Worm (Caenorhabditis elegans) whole organism, midembryonic: ENCODE results near the gene egl-36.

Experiments used
- T22C8.4 ChIP-seq: fragments of 200-800 bp; sonication (Bioruptor generic); IDR thresholded peaks from 2 replicates; pipeline ENCODE4 v1.3.6; 2022; ENCODE audit warnings: missing genetic modification characterization, missing compliant biosample characterization
- cog-1 ChIP-seq: sonication (generic microtip); optimal IDR thresholded peaks from 2 replicates; lab custom pipeline; 2016; ENCODE audit warnings: missing genetic modification characterization, missing compliant biosample characterization
- flt-1 ChIP-seq: fragments of 200-800 bp; sonication (Bioruptor generic); IDR thresholded peaks from 2 replicates; pipeline ENCODE4 v1.3.6; 2022; ENCODE audit warnings: missing genetic modification characterization, missing compliant biosample characterization
- klf-2 ChIP-seq: fragments of 200-800 bp; sonication (Bioruptor generic); conservative IDR thresholded peaks from 2 replicates; pipeline ENCODE4 v1.3.6; 2022; ENCODE audit warnings: missing genetic modification reagents, missing genetic modification characterization, missing compliant biosample characterization
- med-1 ChIP-seq: sonication (generic microtip); optimal IDR thresholded peaks from 2 replicates; lab custom pipeline; 2017; ENCODE audit warnings: missing genetic modification characterization, mild to moderate bottlenecking, missing compliant biosample characterization, antibody characterized with exemption, missing genetic modification reagents; ENCODE audit not compliant: insufficient read depth
- ref-1 ChIP-seq: fragments of 200-800 bp; sonication (Bioruptor generic); conservative IDR thresholded peaks from 2 replicates; pipeline ENCODE4 v1.3.6; 2022; ENCODE audit warnings: missing genetic modification reagents, missing genetic modification characterization, missing compliant biosample characterization
- tab-1 ChIP-seq: fragments of 200-800 bp; sonication (Bioruptor generic); IDR thresholded peaks from 2 replicates; pipeline ENCODE4 v1.3.6; 2022; ENCODE audit warnings: missing genetic modification characterization, missing compliant biosample characterization
- ztf-23 ChIP-seq: fragments of 200-800 bp; sonication (Bioruptor generic); IDR thresholded peaks from 2 replicates; pipeline ENCODE4 v1.3.6; 2022; ENCODE audit warnings: missing genetic modification reagents, missing genetic modification characterization, missing compliant biosample characterization
- ztf-29 ChIP-seq: fragments of 200-800 bp; sonication (Bioruptor generic); IDR thresholded peaks from 2 replicates; pipeline ENCODE4 v1.3.6; 2022; ENCODE audit warnings: missing genetic modification reagents, missing genetic modification characterization, missing compliant biosample characterization

The egl-36 gene

ce11 chrX:10734026-10734425 lies at the start of gene egl-36:
Gene egl-36, plus strand, starts transcription at chrX:10734326.
- TF ChIP-seq tab-1 (GFP tag; lab: Robert Waterston, UW), result no peak
- TF ChIP-seq ref-1 (GFP tag; lab: Robert Waterston, UW), result no peak
- TF ChIP-seq ztf-23 (GFP tag; lab: Robert Waterston, UW), result no peak
- TF ChIP-seq flt-1 (GFP tag; lab: Robert Waterston, UW), result no peak
- no peak for TF ChIP-seq med-1 (GFP tag; lab: Kevin White, UChicago)
- TF ChIP-seq cog-1, result no peak
- TF ChIP-seq T22C8.4 (GFP tag; lab: Robert Waterston, UW), result no peak
- TF ChIP-seq ztf-29, result no peak
- no peak for TF ChIP-seq klf-2 (GFP tag; lab: Robert Waterston, UW)

- TF ChIP-seq flt-1 (GFP tag; lab: Robert Waterston, UW) (no peak), med-1 (GFP tag; lab: Kevin White, UChicago) (no peak), klf-2 (GFP tag; lab: Robert Waterston, UW) (no peak), ztf-29 (no peak), ztf-23 (GFP tag; lab: Robert Waterston, UW) (no peak), cog-1 (no peak)
Measured at ce11 chrX:10684533-10684932, 49.6 kb upstream of the egl-36 start.

ce11 chrX:10686487-10686886 lies 47.6 kb upstream of the egl-36 start:
- no peak for TF ChIP-seq ztf-29
- no peak for TF ChIP-seq ref-1 (GFP tag; lab: Robert Waterston, UW)
- TF ChIP-seq flt-1 (GFP tag; lab: Robert Waterston, UW), result no peak
- TF ChIP-seq tab-1 (GFP tag; lab: Robert Waterston, UW), result no peak
- TF ChIP-seq med-1 (GFP tag; lab: Kevin White, UChicago), result no peak
- TF ChIP-seq klf-2 (GFP tag; lab: Robert Waterston, UW), result no peak
- TF ChIP-seq T22C8.4 (GFP tag; lab: Robert Waterston, UW), result no peak
- no peak for TF ChIP-seq ztf-23 (GFP tag; lab: Robert Waterston, UW)

- TF ChIP-seq T22C8.4 (GFP tag; lab: Robert Waterston, UW) (no peak), ztf-23 (GFP tag; lab: Robert Waterston, UW) (no peak), tab-1 (GFP tag; lab: Robert Waterston, UW) (no peak), ztf-29 (no peak), med-1 (GFP tag; lab: Kevin White, UChicago) (no peak), flt-1 (GFP tag; lab: Robert Waterston, UW) (no peak), ref-1 (GFP tag; lab: Robert Waterston, UW) (no peak), klf-2 (GFP tag; lab: Robert Waterston, UW) (no peak), cog-1 (no peak)
Measured at ce11 chrX:10687317-10687716, 46.8 kb upstream of the egl-36 start.

- no peak for TF ChIP-seq klf-2 (GFP tag; lab: Robert Waterston, UW)
- TF ChIP-seq ztf-29, result no peak
Measured at ce11 chrX:10688311-10688710, 45.8 kb upstream of the egl-36 start.

ce11 chrX:10689729-10690128 lies 44.4 kb upstream of the egl-36 start:
- no peak for TF ChIP-seq ztf-29
- TF ChIP-seq ztf-23 (GFP tag; lab: Robert Waterston, UW), result no peak

ce11 chrX:10691232-10691631 lies 42.9 kb upstream of the egl-36 start:
- TF ChIP-seq flt-1 (GFP tag; lab: Robert Waterston, UW), result no peak

- no peak for TF ChIP-seq klf-2 (GFP tag; lab: Robert Waterston, UW)
- TF ChIP-seq T22C8.4 (GFP tag; lab: Robert Waterston, UW), result no peak
- no peak for TF ChIP-seq cog-1
- no peak for TF ChIP-seq ztf-29
- no peak for TF ChIP-seq med-1 (GFP tag; lab: Kevin White, UChicago)
- TF ChIP-seq ref-1 (GFP tag; lab: Robert Waterston, UW), result no peak
- no peak for TF ChIP-seq ztf-23 (GFP tag; lab: Robert Waterston, UW)
Measured at ce11 chrX:10691643-10692042, 42.5 kb upstream of the egl-36 start, which contains the start of gene yap-1. Gene yap-1, plus strand, starts transcription at chrX:10691943.

ce11 chrX:10692057-10692456 lies 42.1 kb upstream of the egl-36 start:
- no peak for TF ChIP-seq T22C8.4 (GFP tag; lab: Robert Waterston, UW)
- TF ChIP-seq tab-1 (GFP tag; lab: Robert Waterston, UW), result no peak
- TF ChIP-seq ztf-23 (GFP tag; lab: Robert Waterston, UW), result no peak

- TF ChIP-seq cog-1 (no peak), med-1 (GFP tag; lab: Kevin White, UChicago) (no peak), ztf-23 (GFP tag; lab: Robert Waterston, UW) (no peak), ztf-29 (no peak), flt-1 (GFP tag; lab: Robert Waterston, UW) (no peak), klf-2 (GFP tag; lab: Robert Waterston, UW) (no peak), T22C8.4 (GFP tag; lab: Robert Waterston, UW) (no peak), ref-1 (GFP tag; lab: Robert Waterston, UW) (no peak), tab-1 (GFP tag; lab: Robert Waterston, UW) (no peak)
Measured at ce11 chrX:10694248-10694647, 39.9 kb upstream of the egl-36 start.

ce11 chrX:10694933-10695332 lies 39.2 kb upstream of the egl-36 start, which contains the start of gene plpp-1.3:
Gene plpp-1.3, plus strand, starts transcription at chrX:10695312.
- TF ChIP-seq cog-1, result peak; percentile 3
- no peak for TF ChIP-seq T22C8.4 (GFP tag; lab: Robert Waterston, UW)
